Worm (Caenorhabditis elegans) whole organism, young adult: ENCODE measurements around the gene Y55F3BL.4.
A peak's percentile ranks its signal among the peaks of the same experiment; 100 is the strongest.

Experiments
- B0019.2 ChIP-seq: fragments of 200-800 bp; sonication (Bioruptor generic); conservative IDR thresholded peaks from 2 replicates; pipeline ENCODE4 v1.3.6; 2022; ENCODE audit warnings: missing genetic modification reagents, missing genetic modification characterization, missing compliant biosample characterization
- B0035.1 ChIP-seq: sonication (generic microtip); optimal IDR thresholded peaks from 2 replicates; lab custom pipeline; 2016; ENCODE audit warnings: missing genetic modification characterization, mild to moderate bottlenecking, missing compliant biosample characterization, missing genotype, missing genetic modification reagents
- F33H1.4 ChIP-seq: fragments of 200-800 bp; sonication (Bioruptor generic); IDR thresholded peaks from 2 replicates; pipeline ENCODE4 v1.3.6; 2022; ENCODE audit warnings: missing genetic modification reagents, missing genetic modification characterization, missing compliant biosample characterization
- F37B4.10 ChIP-seq: fragments of 200-800 bp; sonication (Bioruptor generic); IDR thresholded peaks from 2 replicates; pipeline ENCODE4 v1.3.6; 2022; ENCODE audit warnings: missing genetic modification characterization, missing compliant biosample characterization
- K12H6.12 ChIP-seq: fragments of 200-800 bp; sonication (Bioruptor generic); optimal IDR thresholded peaks from 2 replicates; lab custom pipeline; 2018; ENCODE audit warnings: mild to moderate bottlenecking, missing genetic modification characterization, missing compliant biosample characterization
- T26A5.8 ChIP-seq: sonication (generic microtip); optimal IDR thresholded peaks from 2 replicates; lab custom pipeline; 2016; ENCODE audit warnings: missing genetic modification characterization, missing compliant biosample characterization
- Y56A3A.18 ChIP-seq: fragments of 200-800 bp; sonication (Bioruptor generic); IDR thresholded peaks from 2 replicates; pipeline ENCODE4 v1.3.6; 2022; ENCODE audit warnings: missing genetic modification reagents, missing genetic modification characterization, missing compliant biosample characterization
- Y67H2A.10 ChIP-seq: fragments of 200-800 bp; sonication (Bioruptor generic); conservative IDR thresholded peaks from 2 replicates; pipeline ENCODE4 v1.3.6; 2022; ENCODE audit warnings: missing genetic modification reagents, missing genetic modification characterization, missing compliant biosample characterization
- ZK185.1 ChIP-seq: sonication (generic microtip); optimal IDR thresholded peaks from 2 replicates; lab custom pipeline; 2016; ENCODE audit warnings: mild to moderate bottlenecking, missing genetic modification characterization, missing compliant biosample characterization; ENCODE audit not compliant: poor library complexity, severe bottlenecking
- ama-1 ChIP-seq, 3 experiments: fragments of 150-350 bp in 1 of 3; sonication (generic microtip) in 2 of 3; optimal IDR thresholded peaks; 2 replicates each; lab custom pipeline; 2014 to 2018; ENCODE audit warnings: missing biosample characterization in 2 of 3, missing genetic modification characterization in 2 of 3, missing genetic modification reagents in 2 of 3
- atf-7 ChIP-seq: sonication (generic microtip); optimal IDR thresholded peaks from 2 replicates; lab custom pipeline; 2017; ENCODE audit warnings: mild to moderate bottlenecking, missing genetic modification characterization, missing compliant biosample characterization
- athp-1 ChIP-seq: sonication (generic microtip); optimal IDR thresholded peaks from 2 replicates; lab custom pipeline; 2017; ENCODE audit warnings: mild to moderate bottlenecking, missing genetic modification characterization, missing compliant biosample characterization
- ccch-3 ChIP-seq: fragments of 200-800 bp; sonication (Bioruptor generic); optimal IDR thresholded peaks from 2 replicates; lab custom pipeline; 2018; ENCODE audit warnings: mild to moderate bottlenecking, missing genetic modification characterization, missing compliant biosample characterization
- ceh-100 ChIP-seq: fragments of 200-800 bp; sonication (Bioruptor generic); IDR thresholded peaks from 2 replicates; pipeline ENCODE4 v1.3.6; 2022; ENCODE audit warnings: missing genetic modification reagents, missing genetic modification characterization, missing compliant biosample characterization
- ceh-91 ChIP-seq: fragments of 200-800 bp; sonication (Bioruptor generic); IDR thresholded peaks from 2 replicates; pipeline ENCODE4 v1.3.6; 2022; ENCODE audit warnings: missing genetic modification reagents, missing genetic modification characterization, missing compliant biosample characterization
- ekl-4 ChIP-seq: fragments of 200-800 bp; sonication (Bioruptor generic); IDR thresholded peaks from 2 replicates; pipeline ENCODE4 v1.3.6; 2022; ENCODE audit warnings: missing genetic modification reagents, missing genetic modification characterization, missing compliant biosample characterization
- lsy-27 ChIP-seq: sonication (generic microtip); optimal IDR thresholded peaks from 2 replicates; lab custom pipeline; 2017; ENCODE audit warnings: missing genetic modification characterization, mild to moderate bottlenecking, missing compliant biosample characterization, antibody characterized with exemption, missing genotype, borderline replicate concordance; ENCODE audit not compliant: insufficient read depth
- madf-3 ChIP-seq: fragments of 200-800 bp; sonication (Bioruptor generic); IDR thresholded peaks from 2 replicates; pipeline ENCODE4 v1.3.6; 2022; ENCODE audit warnings: missing genetic modification reagents, missing genetic modification characterization, missing compliant biosample characterization
- nfyb-1 ChIP-seq: fragments of 200-800 bp; sonication (Bioruptor generic); IDR thresholded peaks from 2 replicates; pipeline ENCODE4 v1.3.6; 2022; ENCODE audit warnings: missing genetic modification reagents, missing genetic modification characterization, missing compliant biosample characterization
- nhr-120 ChIP-seq: fragments of 200-800 bp; sonication (Bioruptor generic); IDR thresholded peaks from 2 replicates; pipeline ENCODE4 v1.3.6; 2022; ENCODE audit warnings: missing genetic modification characterization, missing compliant biosample characterization
- nhr-27 ChIP-seq: fragments of 200-800 bp; sonication (Bioruptor generic); optimal IDR thresholded peaks from 2 replicates; lab custom pipeline; 2018; ENCODE audit warnings: mild to moderate bottlenecking, missing genetic modification characterization, moderate library complexity, missing compliant biosample characterization
- rcor-1 ChIP-seq: fragments of 200-800 bp; sonication (Bioruptor generic); IDR thresholded peaks from 2 replicates; pipeline ENCODE4 v1.3.6; 2022; ENCODE audit warnings: missing genetic modification reagents, missing genetic modification characterization, missing compliant biosample characterization
- rpc-1 ChIP-seq, 2 experiments: fragments of 150-350 bp in 1 of 2; sonication (generic microtip) in 1 of 2; optimal IDR thresholded peaks; 2 replicates each; lab custom pipeline; 2014 to 2018; ENCODE audit warnings: missing biosample characterization in 1 of 2, missing genetic modification characterization in 1 of 2, missing genetic modification reagents in 1 of 2, missing genotype in 1 of 2
- snpc-3.4 ChIP-seq: sonication (generic microtip); optimal IDR thresholded peaks from 2 replicates; lab custom pipeline; 2017; ENCODE audit warnings: missing genetic modification characterization, mild to moderate bottlenecking, missing compliant biosample characterization, antibody characterized with exemption, moderate library complexity, missing genotype, missing genetic modification reagents
- somi-1 ChIP-seq: fragments of 200-800 bp; sonication (Bioruptor generic); optimal IDR thresholded peaks from 2 replicates; lab custom pipeline; 2018; ENCODE audit warnings: mild to moderate bottlenecking, missing genetic modification characterization, missing compliant biosample characterization
- sptf-2 ChIP-seq: fragments of 200-800 bp; sonication (Bioruptor generic); optimal IDR thresholded peaks from 2 replicates; lab custom pipeline; 2018; ENCODE audit warnings: mild to moderate bottlenecking, missing genetic modification characterization, missing compliant biosample characterization
- tbx-9 ChIP-seq: sonication (generic microtip); optimal IDR thresholded peaks from 2 replicates; lab custom pipeline; 2016; ENCODE audit warnings: borderline replicate concordance, missing genetic modification characterization, inconsistent platforms, missing compliant biosample characterization
- unc-130 ChIP-seq: sonication (generic microtip); optimal IDR thresholded peaks from 2 replicates; lab custom pipeline; 2016; ENCODE audit warnings: missing genetic modification reagents, missing genetic modification characterization, missing compliant biosample characterization
- unc-62 ChIP-seq: fragments of 150-350 bp; optimal IDR thresholded peaks from 2 replicates; lab custom pipeline; 2014; ENCODE audit warnings: missing biosample characterization, missing genetic modification reagents, missing genetic modification characterization
- xnd-1 ChIP-seq: sonication (generic microtip); optimal IDR thresholded peaks from 2 replicates; lab custom pipeline; 2016; ENCODE audit warnings: missing genotype, missing genetic modification reagents, missing genetic modification characterization, missing compliant biosample characterization
- ztf-3 ChIP-seq: fragments of 200-800 bp; sonication (Bioruptor generic); optimal IDR thresholded peaks from 2 replicates; lab custom pipeline; 2018; ENCODE audit warnings: mild to moderate bottlenecking, missing genetic modification characterization, missing compliant biosample characterization
- ztf-6 ChIP-seq: fragments of 200-800 bp; sonication (Bioruptor generic); IDR thresholded peaks from 2 replicates; pipeline ENCODE4 v1.3.6; 2022; ENCODE audit warnings: missing genetic modification reagents, missing genetic modification characterization, missing compliant biosample characterization

The Y55F3BL.4 gene

DNA sequence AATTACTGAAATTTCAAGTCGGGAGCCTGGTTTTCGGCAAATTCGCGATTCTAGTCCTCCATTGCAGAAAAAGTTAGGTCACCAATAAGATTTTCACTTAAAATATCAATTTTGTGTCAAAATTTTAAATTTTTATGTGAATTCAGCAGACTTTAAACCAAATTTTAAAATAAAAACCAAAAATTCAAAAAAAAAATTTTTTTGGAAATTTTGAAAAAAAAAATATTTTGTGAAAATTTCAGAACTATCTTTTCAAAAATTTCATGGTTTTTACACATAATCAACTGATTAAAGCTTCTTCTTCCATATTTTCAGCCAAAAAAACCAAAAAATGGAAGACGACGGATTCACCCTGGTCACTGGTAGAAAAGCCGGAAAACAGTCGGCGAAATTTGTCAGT lies at the start of gene Y55F3BL.4:
TSS of gene Y55F3BL.4 (plus strand) at position 301 of the 400 bp plus-strand sequence.
- TF ChIP-seq ekl-4 (GFP tag; lab: Robert Waterston, UW) (no peak), ceh-91 (no peak)

DNA sequence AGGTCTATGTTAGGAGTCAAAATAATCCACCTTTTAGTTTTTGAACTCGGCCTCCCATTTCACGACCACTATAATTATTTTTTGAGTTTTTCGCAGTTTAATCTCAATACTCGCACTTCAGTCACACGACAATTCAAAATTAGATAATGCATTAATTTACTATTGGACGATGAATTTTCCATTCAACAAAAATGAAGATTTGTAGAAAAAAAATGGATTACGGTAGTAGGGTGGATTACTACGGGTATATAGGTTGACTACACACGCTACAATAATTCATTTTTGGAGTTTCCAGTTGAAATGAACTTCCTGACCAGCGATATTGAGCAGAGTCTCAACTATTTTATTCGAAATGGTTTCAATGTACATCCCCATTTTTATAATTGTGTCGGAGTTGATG lies 48.5 kb upstream of the Y55F3BL.4 start, which contains the start of gene srt-23:
TSS of gene srt-23 (plus strand) at position 301 of the 400 bp plus-strand sequence.
- TF ChIP-seq F33H1.4 (GFP tag; lab: Robert Waterston, UW) = no peak
- no peak for TF ChIP-seq ZK185.1 (tag; lab: Kevin White, UChicago)
- TF ChIP-seq lsy-27 (tag; lab: Kevin White, UChicago) = no peak
- no peak for TF ChIP-seq atf-7 (tag; lab: Kevin White, UChicago)
- TF ChIP-seq B0019.2 = no peak
- no peak for TF ChIP-seq athp-1 (tag; lab: Kevin White, UChicago)
- no peak for TF ChIP-seq ztf-3 (GFP tag; lab: Kevin White, UChicago)
- no peak for TF ChIP-seq sptf-2 (GFP tag; lab: Kevin White, UChicago)
- no peak for TF ChIP-seq Y56A3A.18 (GFP tag; lab: Robert Waterston, UW)

DNA sequence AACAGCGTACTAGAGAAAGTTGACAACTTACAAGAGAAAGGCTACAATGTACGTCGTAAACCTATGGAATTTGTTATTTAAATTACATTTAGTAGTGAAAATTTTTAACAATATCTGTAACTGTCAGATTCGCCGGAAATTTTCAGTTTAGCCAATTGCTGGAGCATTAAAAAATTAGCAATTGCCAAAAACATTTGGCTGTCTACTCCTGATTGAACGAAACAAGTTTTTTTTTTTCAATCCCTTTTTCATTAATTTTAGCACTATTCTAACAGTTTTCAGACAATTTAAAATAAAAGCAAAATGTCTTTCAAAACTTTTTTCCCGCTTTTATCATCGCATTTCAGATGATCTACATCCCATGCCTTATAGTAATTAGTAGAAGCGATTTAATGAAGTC lies 47.9 kb upstream of the Y55F3BL.4 start:
- TF ChIP-seq unc-62 (GFP tag; lab: Kevin White, UChicago) = no peak
- no peak for TF ChIP-seq ccch-3 (GFP tag; lab: Kevin White, UChicago)
- TF ChIP-seq ceh-100 = no peak

DNA sequence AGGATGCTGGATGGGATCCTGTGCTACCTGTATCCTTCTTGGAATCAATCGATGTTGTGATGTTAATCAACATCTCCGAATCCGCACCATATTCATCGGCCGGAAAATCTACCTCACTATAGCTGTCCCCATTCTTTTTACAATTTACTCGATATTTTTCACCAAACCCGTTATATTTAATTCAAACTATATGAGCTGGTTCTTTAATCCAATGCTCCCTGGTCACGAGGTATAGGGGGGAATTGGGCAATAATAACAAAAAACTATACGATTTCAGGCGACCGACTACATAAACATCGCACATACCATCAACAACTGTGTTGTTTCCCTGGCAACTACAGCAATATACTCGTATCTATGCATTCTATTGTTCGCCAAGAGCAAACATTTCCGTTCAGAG lies 47.4 kb upstream of the Y55F3BL.4 start:
- TF ChIP-seq ama-1 (optimal IDR thresholded peaks at IDR 0.05; lab: Kevin White, UChicago) (no peak), ama-1 (GFP tag; optimal IDR thresholded peaks at IDR 0.05; lab: Kevin White, UChicago) (no peak), nhr-27 (no peak), ztf-6 (GFP tag; lab: Robert Waterston, UW) (no peak), F37B4.10 (GFP tag; lab: Robert Waterston, UW) (no peak), Y67H2A.10 (no peak), K12H6.12 (tag; lab: Kevin White, UChicago) (no peak), rcor-1 (no peak), snpc-3.4 (no peak), somi-1 (no peak), tbx-9 (tag; lab: Kevin White, UChicago) (no peak), nfyb-1 (GFP tag; lab: Robert Waterston, UW) (no peak)

DNA sequence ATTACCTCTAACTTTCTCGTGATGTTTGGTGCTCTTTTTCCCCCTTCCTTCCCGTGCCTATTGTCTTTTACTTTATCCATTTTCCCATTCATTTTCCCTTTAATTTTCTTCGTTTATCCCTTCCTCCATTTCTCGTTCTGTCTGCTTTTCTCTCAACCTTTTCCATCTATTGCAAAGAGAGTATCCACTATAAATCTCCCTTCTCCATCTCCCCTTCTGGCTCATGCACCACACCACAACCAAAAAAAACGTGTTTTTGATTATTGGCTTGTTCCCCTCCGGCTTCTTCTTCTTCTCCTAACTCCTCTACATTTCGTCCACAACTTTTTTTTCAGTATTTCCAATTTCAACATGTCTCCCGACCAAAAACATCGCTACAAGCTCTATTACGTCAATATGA lies 44.6 kb upstream of the Y55F3BL.4 start, which contains the start of gene gst-40:
TSS of gene gst-40 (plus strand) at position 236 of the 400 bp plus-strand sequence.
- TF ChIP-seq unc-130 (no peak), T26A5.8 (tag; lab: Kevin White, UChicago) (no peak), madf-3 (GFP tag; lab: Robert Waterston, UW) (no peak), xnd-1 (tag; lab: Kevin White, UChicago) (no peak)

DNA sequence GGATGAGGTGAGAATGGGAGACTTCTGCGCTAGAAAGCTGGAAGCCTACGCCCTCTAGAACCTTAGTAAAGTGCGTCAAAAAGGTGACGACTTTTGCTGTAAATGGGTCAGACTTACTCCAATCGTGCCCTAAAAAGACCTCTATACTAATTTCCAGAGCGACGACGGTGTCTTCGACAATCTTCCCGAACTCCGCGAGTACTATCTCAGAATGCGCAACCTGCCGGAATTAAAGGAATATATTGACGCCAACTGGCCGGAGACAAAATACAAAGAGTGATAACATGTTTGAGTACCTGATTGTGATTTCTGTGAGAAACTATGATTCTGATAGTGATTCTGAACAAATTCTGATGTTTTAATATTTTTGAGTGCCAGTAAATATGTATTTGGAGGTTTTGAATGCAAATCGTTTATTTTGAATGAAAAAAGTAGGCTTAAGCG lies 42.9 kb upstream of the Y55F3BL.4 start:
- TF ChIP-seq B0035.1 (tag; lab: Kevin White, UChicago) = peak; percentile 7
- no peak for TF ChIP-seq rpc-1 (optimal IDR thresholded peaks at IDR 0.05; lab: Kevin White, UChicago)
- TF ChIP-seq rpc-1 (tag; optimal IDR thresholded peaks at IDR 0.05; lab: Kevin White, UChicago) = no peak
- TF ChIP-seq nhr-120 (GFP tag; lab: Robert Waterston, UW) = no peak
- TF ChIP-seq ama-1 (optimal IDR thresholded peaks at IDR 0.05; lab: Kevin White, UChicago) = peak; percentile 87
- no peak for TF ChIP-seq ama-1 (GFP tag; optimal IDR thresholded peaks at IDR 0.05; lab: Kevin White, UChicago)
- TF ChIP-seq, all 124 proteins: peak for 2
